Fruit fly (Drosophila melanogaster): ENCODE data around the gene CG11857.

Gene CG11857

dm6 chr3R:25309175-25309574 lies 50.5 kb downstream of the CG11857 start:
- TF ChIP-seq CG11762 (GFP tag; optimal IDR thresholded peaks at IDR 0.05; ENCODE audit: insufficient read depth), result no peak
- TF ChIP-seq vri (GFP tag; optimal IDR thresholded peaks at IDR 0.05), result peak; percentile 9

All from whole organism, prepupa.